Worm (Caenorhabditis elegans) whole organism, young adult: ENCODE data around the gene F58B6.1.

ENCODE experiments used
- B0261.1 ChIP-seq: sonication (generic microtip); optimal IDR thresholded peaks from 2 replicates; lab custom pipeline; 2016; ENCODE audit warnings: mild to moderate bottlenecking, missing genetic modification characterization, moderate library complexity, missing compliant biosample characterization
- C17E4.6 ChIP-seq: fragments of 200-800 bp; sonication (Bioruptor generic); IDR thresholded peaks from 2 replicates; pipeline ENCODE4 v1.3.6; 2022; ENCODE audit warnings: missing genetic modification reagents, missing genetic modification characterization, missing compliant biosample characterization
- F10E7.11 ChIP-seq: sonication (generic microtip); optimal IDR thresholded peaks from 2 replicates; lab custom pipeline; 2017; ENCODE audit warnings: mild to moderate bottlenecking, missing genetic modification characterization, moderate library complexity, missing compliant biosample characterization
- F23B12.7 ChIP-seq: sonication (generic microtip); optimal IDR thresholded peaks from 2 replicates; lab custom pipeline; 2017; ENCODE audit warnings: missing genetic modification characterization, mild to moderate bottlenecking, missing compliant biosample characterization, antibody characterized with exemption, moderate library complexity; ENCODE audit not compliant: insufficient read depth
- F33H1.4 ChIP-seq: fragments of 200-800 bp; sonication (Bioruptor generic); IDR thresholded peaks from 2 replicates; pipeline ENCODE4 v1.3.6; 2022; ENCODE audit warnings: missing genetic modification reagents, missing genetic modification characterization, missing compliant biosample characterization
- F37B4.10 ChIP-seq: fragments of 200-800 bp; sonication (Bioruptor generic); IDR thresholded peaks from 2 replicates; pipeline ENCODE4 v1.3.6; 2022; ENCODE audit warnings: missing genetic modification characterization, missing compliant biosample characterization
- K11D2.4 ChIP-seq: fragments of 200-800 bp; sonication (Bioruptor generic); IDR thresholded peaks from 2 replicates; pipeline ENCODE4 v1.3.6; 2022; ENCODE audit warnings: missing genetic modification reagents, missing genetic modification characterization, missing compliant biosample characterization
- T26A5.8 ChIP-seq: sonication (generic microtip); optimal IDR thresholded peaks from 2 replicates; lab custom pipeline; 2016; ENCODE audit warnings: missing genetic modification characterization, missing compliant biosample characterization
- Y53F4B.3 ChIP-seq: fragments of 200-800 bp; sonication (Bioruptor generic); IDR thresholded peaks from 2 replicates; pipeline ENCODE4 v1.3.6; 2022; ENCODE audit warnings: missing genetic modification reagents, missing genetic modification characterization, missing compliant biosample characterization
- Y56A3A.18 ChIP-seq: fragments of 200-800 bp; sonication (Bioruptor generic); IDR thresholded peaks from 2 replicates; pipeline ENCODE4 v1.3.6; 2022; ENCODE audit warnings: missing genetic modification reagents, missing genetic modification characterization, missing compliant biosample characterization
- Y95B8A.8 ChIP-seq: fragments of 200-800 bp; sonication (Bioruptor generic); IDR thresholded peaks from 2 replicates; pipeline ENCODE4 v1.3.6; 2022; ENCODE audit warnings: missing genetic modification reagents, missing genetic modification characterization, missing compliant biosample characterization
- ama-1 ChIP-seq, 3 experiments: fragments of 150-350 bp in 1 of 3; sonication (generic microtip) in 2 of 3; optimal IDR thresholded peaks; 2 replicates each; lab custom pipeline; 2014 to 2018; ENCODE audit warnings: missing biosample characterization in 2 of 3, missing genetic modification characterization in 2 of 3, missing genetic modification reagents in 2 of 3
- aptf-3 ChIP-seq: fragments of 200-800 bp; sonication (Bioruptor generic); IDR thresholded peaks from 2 replicates; pipeline ENCODE4 v1.3.6; 2022; ENCODE audit warnings: missing genetic modification characterization, missing compliant biosample characterization
- athp-1 ChIP-seq: sonication (generic microtip); optimal IDR thresholded peaks from 2 replicates; lab custom pipeline; 2017; ENCODE audit warnings: mild to moderate bottlenecking, missing genetic modification characterization, missing compliant biosample characterization
- attf-3 ChIP-seq: fragments of 200-800 bp; sonication (Bioruptor generic); conservative IDR thresholded peaks from 2 replicates; pipeline ENCODE4 v1.3.6; 2022; ENCODE audit warnings: missing genetic modification reagents, missing genetic modification characterization, missing compliant biosample characterization
- attf-5 ChIP-seq: fragments of 200-800 bp; sonication (Bioruptor generic); optimal IDR thresholded peaks from 2 replicates; lab custom pipeline; 2018; ENCODE audit warnings: mild to moderate bottlenecking, missing genetic modification characterization, missing compliant biosample characterization
- ceh-100 ChIP-seq: fragments of 200-800 bp; sonication (Bioruptor generic); IDR thresholded peaks from 2 replicates; pipeline ENCODE4 v1.3.6; 2022; ENCODE audit warnings: missing genetic modification reagents, missing genetic modification characterization, missing compliant biosample characterization
- ceh-27 ChIP-seq: fragments of 200-800 bp; sonication (Bioruptor generic); optimal IDR thresholded peaks from 2 replicates; lab custom pipeline; 2018; ENCODE audit warnings: mild to moderate bottlenecking, missing genetic modification characterization, moderate library complexity, missing compliant biosample characterization
- chd-7 ChIP-seq: sonication (generic microtip); optimal IDR thresholded peaks from 2 replicates; lab custom pipeline; 2016; ENCODE audit warnings: mild to moderate bottlenecking, missing genetic modification characterization, moderate library complexity, missing compliant biosample characterization
- dpff-1 ChIP-seq: sonication (generic microtip); optimal IDR thresholded peaks from 2 replicates; lab custom pipeline; 2017; ENCODE audit warnings: mild to moderate bottlenecking, missing genetic modification characterization, missing compliant biosample characterization
- egl-44 ChIP-seq: fragments of 200-800 bp; sonication (Bioruptor generic); IDR thresholded peaks from 2 replicates; pipeline ENCODE4 v1.3.6; 2022; ENCODE audit warnings: missing genetic modification reagents, missing genetic modification characterization, missing compliant biosample characterization
- egrh-3 ChIP-seq: fragments of 200-800 bp; sonication (Bioruptor generic); IDR thresholded peaks from 2 replicates; pipeline ENCODE4 v1.3.6; 2022; ENCODE audit warnings: missing genetic modification reagents, missing genetic modification characterization, missing compliant biosample characterization
- him-1 ChIP-seq: sonication (generic microtip); optimal IDR thresholded peaks from 2 replicates; lab custom pipeline; 2016; ENCODE audit warnings: missing genotype, missing genetic modification reagents, missing genetic modification characterization, missing compliant biosample characterization
- hlh-26 ChIP-seq: fragments of 200-800 bp; sonication (Bioruptor generic); conservative IDR thresholded peaks from 2 replicates; pipeline ENCODE4 v1.3.6; 2022; ENCODE audit warnings: missing genetic modification reagents, missing genetic modification characterization, missing compliant biosample characterization
- hmg-1.2 ChIP-seq: fragments of 200-800 bp; sonication (Bioruptor generic); IDR thresholded peaks from 2 replicates; pipeline ENCODE4 v1.3.6; 2022; ENCODE audit warnings: missing genetic modification reagents, missing genetic modification characterization, missing compliant biosample characterization
- hmg-20 ChIP-seq: fragments of 200-800 bp; sonication (Bioruptor generic); IDR thresholded peaks from 2 replicates; pipeline ENCODE4 v1.3.6; 2022; ENCODE audit warnings: missing genetic modification reagents, missing genetic modification characterization, missing compliant biosample characterization
- lin-26 ChIP-seq: fragments of 200-800 bp; sonication (Bioruptor generic); IDR thresholded peaks from 2 replicates; pipeline ENCODE4 v1.3.6; 2022; ENCODE audit warnings: missing genetic modification reagents, missing genetic modification characterization, missing compliant biosample characterization
- lin-35 ChIP-seq, 3 experiments: fragments of 150-350 bp in 2 of 3; sonication (generic microtip) in 1 of 3; optimal IDR thresholded peaks; 2 replicates each; lab custom pipeline; 2014 to 2018; ENCODE audit warnings: missing biosample characterization in 3 of 3, missing genetic modification characterization in 3 of 3, missing genetic modification reagents in 3 of 3
- lir-1 ChIP-seq: fragments of 200-800 bp; sonication (Bioruptor generic); conservative IDR thresholded peaks from 2 replicates; pipeline ENCODE4 v1.3.6; 2022; ENCODE audit warnings: missing genetic modification reagents, missing genetic modification characterization, missing compliant biosample characterization
- lsy-27 ChIP-seq: sonication (generic microtip); optimal IDR thresholded peaks from 2 replicates; lab custom pipeline; 2017; ENCODE audit warnings: missing genetic modification characterization, mild to moderate bottlenecking, missing compliant biosample characterization, antibody characterized with exemption, missing genotype, borderline replicate concordance; ENCODE audit not compliant: insufficient read depth
- madf-10 ChIP-seq: sonication (generic microtip); optimal IDR thresholded peaks from 2 replicates; lab custom pipeline; 2016; ENCODE audit warnings: mild to moderate bottlenecking, missing genetic modification characterization, missing compliant biosample characterization
- mcd-1 ChIP-seq: fragments of 200-800 bp; sonication (Bioruptor generic); IDR thresholded peaks from 2 replicates; pipeline ENCODE4 v1.3.6; 2022; ENCODE audit warnings: missing genetic modification reagents, missing genetic modification characterization, missing compliant biosample characterization
- mxl-1 ChIP-seq: sonication (generic microtip); optimal IDR thresholded peaks from 2 replicates; lab custom pipeline; 2016; ENCODE audit warnings: missing genetic modification characterization, missing compliant biosample characterization
- rcor-1 ChIP-seq: fragments of 200-800 bp; sonication (Bioruptor generic); IDR thresholded peaks from 2 replicates; pipeline ENCODE4 v1.3.6; 2022; ENCODE audit warnings: missing genetic modification reagents, missing genetic modification characterization, missing compliant biosample characterization
- rec-8 ChIP-seq, 2 experiments: sonication (generic microtip); optimal IDR thresholded peaks; 2 replicates each; lab custom pipeline; 2016; ENCODE audit warnings: mild to moderate bottlenecking in 2 of 2, missing genetic modification characterization in 2 of 2, missing genetic modification reagents in 2 of 2, missing genotype in 2 of 2, missing biosample characterization in 1 of 2, missing compliant biosample characterization in 1 of 2, moderate library complexity in 1 of 2
- rpc-1 ChIP-seq, 2 experiments: fragments of 150-350 bp in 1 of 2; sonication (generic microtip) in 1 of 2; optimal IDR thresholded peaks; 2 replicates each; lab custom pipeline; 2014 to 2018; ENCODE audit warnings: missing biosample characterization in 1 of 2, missing genetic modification characterization in 1 of 2, missing genetic modification reagents in 1 of 2, missing genotype in 1 of 2
- snpc-1.3 ChIP-seq: sonication (generic microtip); optimal IDR thresholded peaks from 2 replicates; lab custom pipeline; 2017; ENCODE audit warnings: missing genetic modification characterization, mild to moderate bottlenecking, missing compliant biosample characterization, antibody characterized with exemption, moderate library complexity, missing genotype, missing genetic modification reagents; ENCODE audit not compliant: insufficient read depth
- sptf-2 ChIP-seq: fragments of 200-800 bp; sonication (Bioruptor generic); optimal IDR thresholded peaks from 2 replicates; lab custom pipeline; 2018; ENCODE audit warnings: mild to moderate bottlenecking, missing genetic modification characterization, missing compliant biosample characterization
- tbp1 ChIP-seq: fragments of 200-800 bp; sonication (Bioruptor generic); optimal IDR thresholded peaks from 2 replicates; lab custom pipeline; 2018; ENCODE audit warnings: mild to moderate bottlenecking, missing genetic modification characterization, missing compliant biosample characterization
- unc-130 ChIP-seq: sonication (generic microtip); optimal IDR thresholded peaks from 2 replicates; lab custom pipeline; 2016; ENCODE audit warnings: missing genetic modification reagents, missing genetic modification characterization, missing compliant biosample characterization
- zfh-2 ChIP-seq: fragments of 200-800 bp; sonication (Bioruptor generic); conservative IDR thresholded peaks from 2 replicates; pipeline ENCODE4 v1.3.6; 2022; ENCODE audit warnings: missing genetic modification reagents, missing genetic modification characterization, missing compliant biosample characterization
- ztf-18 ChIP-seq: sonication (generic microtip); optimal IDR thresholded peaks from 2 replicates; lab custom pipeline; 2016; ENCODE audit warnings: missing genotype, mild to moderate bottlenecking, missing genetic modification characterization, missing compliant biosample characterization
- ztf-22 ChIP-seq: fragments of 200-800 bp; sonication (Bioruptor generic); optimal IDR thresholded peaks from 2 replicates; lab custom pipeline; 2018; ENCODE audit warnings: mild to moderate bottlenecking, missing genetic modification characterization, moderate library complexity, missing compliant biosample characterization
- ztf-25 ChIP-seq: fragments of 200-800 bp; sonication (Bioruptor generic); IDR thresholded peaks from 2 replicates; pipeline ENCODE4 v1.3.6; 2022; ENCODE audit warnings: missing genetic modification reagents, missing genetic modification characterization, missing compliant biosample characterization
- ztf-26 ChIP-seq: sonication (generic microtip); optimal IDR thresholded peaks from 2 replicates; lab custom pipeline; 2017; ENCODE audit warnings: missing genetic modification characterization, missing compliant biosample characterization
- ztf-3 ChIP-seq: fragments of 200-800 bp; sonication (Bioruptor generic); optimal IDR thresholded peaks from 2 replicates; lab custom pipeline; 2018; ENCODE audit warnings: mild to moderate bottlenecking, missing genetic modification characterization, missing compliant biosample characterization
- ztf-6 ChIP-seq: fragments of 200-800 bp; sonication (Bioruptor generic); IDR thresholded peaks from 2 replicates; pipeline ENCODE4 v1.3.6; 2022; ENCODE audit warnings: missing genetic modification reagents, missing genetic modification characterization, missing compliant biosample characterization

The F58B6.1 gene

ce11 chrIII:1122239-1122638, 6.5 kb upstream of the F58B6.1 start:
- peak; percentile 42 for TF ChIP-seq mxl-1 (tag; lab: Kevin White, UChicago)
- peak; percentile 64 for TF ChIP-seq ztf-26
- TF ChIP-seq egrh-3 (GFP tag; lab: Robert Waterston, UW) = 0 out of 2 replicates have a peak, but pooled peaks have one; percentile 25
- peak; percentile 33; the same call in 1 of the 2 replicates for TF ChIP-seq F33H1.4
- no peak for TF ChIP-seq sptf-2 (GFP tag; lab: Kevin White, UChicago)
- no peak for TF ChIP-seq egl-44 (GFP tag; lab: Robert Waterston, UW)
- TF ChIP-seq attf-5 = peak; percentile 45
- no peak for TF ChIP-seq hlh-26
- TF ChIP-seq snpc-1.3 (tag; lab: Kevin White, UChicago) = peak; percentile 20
- TF ChIP-seq lin-26 (GFP tag; lab: Robert Waterston, UW) = peak; percentile 47; the same call in 1 of the 2 replicates
- TF ChIP-seq tbp1 = peak; percentile 94
- 0 out of 2 replicates have a peak, but pooled peaks have one; percentile 48 for TF ChIP-seq aptf-3 (GFP tag; lab: Robert Waterston, UW)
- TF ChIP-seq unc-130 (GFP tag; lab: Kevin White, UChicago) = no peak
- no peak for TF ChIP-seq T26A5.8
- TF ChIP-seq attf-3 (GFP tag; lab: Robert Waterston, UW) = no peak
- peak; percentile 69; the same call in 1 of the 2 replicates for TF ChIP-seq ztf-6 (GFP tag; lab: Robert Waterston, UW)
- TF ChIP-seq rcor-1 (GFP tag; lab: Robert Waterston, UW) = 0 out of 2 replicates have a peak, but pooled peaks have one; percentile 24
- no peak for TF ChIP-seq Y53F4B.3 (GFP tag; lab: Robert Waterston, UW)
- no peak for TF ChIP-seq dpff-1
- TF ChIP-seq lir-1 (GFP tag; lab: Robert Waterston, UW) = no peak
- peak; percentile 78 for TF ChIP-seq him-1 (tag; lab: Kevin White, UChicago)
- no peak for TF ChIP-seq F10E7.11 (tag; lab: Kevin White, UChicago)
- TF ChIP-seq Y56A3A.18 (GFP tag; lab: Robert Waterston, UW) = peak; percentile 73; the same call in 1 of the 2 replicates
- TF ChIP-seq mcd-1 (GFP tag; lab: Robert Waterston, UW) = peak; percentile 48; the same call in 1 of the 2 replicates
- TF ChIP-seq zfh-2 = peak; percentile 53
- peak; percentile 77 for TF ChIP-seq B0261.1 (tag; lab: Kevin White, UChicago)
- TF ChIP-seq F23B12.7 (tag; lab: Kevin White, UChicago) = peak; percentile 60
- TF ChIP-seq lin-35 (GFP tag; optimal IDR thresholded peaks at IDR 0.05; lab: Kevin White, UChicago) = no peak
- no peak for TF ChIP-seq hmg-20 (GFP tag; lab: Robert Waterston, UW)
- peak; percentile 58 for TF ChIP-seq ceh-27 (GFP tag; lab: Kevin White, UChicago)
- no peak for TF ChIP-seq ztf-22 (GFP tag; lab: Kevin White, UChicago)
- peak; percentile 15 to 66 for TF ChIP-seq rec-8 (tag; optimal IDR thresholded peaks at IDR 0.05; lab: Kevin White, UChicago)
- no peak for TF ChIP-seq Y95B8A.8
- peak; percentile 8 for TF ChIP-seq chd-7 (tag; lab: Kevin White, UChicago)
- peak; percentile 73 for TF ChIP-seq ztf-18 (tag; lab: Kevin White, UChicago)
- TF ChIP-seq C17E4.6 = no peak
- peak; percentile 61 for TF ChIP-seq hmg-1.2 (GFP tag; lab: Robert Waterston, UW)
- TF ChIP-seq ztf-25 = 0 out of 2 replicates have a peak, but pooled peaks have one; percentile 61
- peak; percentile 9 for TF ChIP-seq lsy-27 (tag; lab: Kevin White, UChicago)
- no peak for TF ChIP-seq F37B4.10 (GFP tag; lab: Robert Waterston, UW)
- TF ChIP-seq ceh-100 (GFP tag; lab: Robert Waterston, UW) = no peak
- TF ChIP-seq ama-1 (optimal IDR thresholded peaks at IDR 0.05; lab: Kevin White, UChicago) = no peak
- peak; percentile 39 to 76 for TF ChIP-seq ama-1 (GFP tag; optimal IDR thresholded peaks at IDR 0.05; lab: Kevin White, UChicago)
- TF ChIP-seq K11D2.4 = no peak
- no peak for TF ChIP-seq ztf-3 (GFP tag; lab: Kevin White, UChicago)
- peak; percentile 36 for TF ChIP-seq athp-1
- peak; percentile 35 for TF ChIP-seq madf-10 (tag; lab: Kevin White, UChicago)
- peak; percentile 72 for TF ChIP-seq rpc-1 (optimal IDR thresholded peaks at IDR 0.05; lab: Kevin White, UChicago)
- TF ChIP-seq rpc-1 (tag; optimal IDR thresholded peaks at IDR 0.05; lab: Kevin White, UChicago) = peak; percentile 81
